Fruit fly (Drosophila melanogaster): ENCODE data around the gene TfIIEalpha.

The TfIIEalpha gene

DNA sequence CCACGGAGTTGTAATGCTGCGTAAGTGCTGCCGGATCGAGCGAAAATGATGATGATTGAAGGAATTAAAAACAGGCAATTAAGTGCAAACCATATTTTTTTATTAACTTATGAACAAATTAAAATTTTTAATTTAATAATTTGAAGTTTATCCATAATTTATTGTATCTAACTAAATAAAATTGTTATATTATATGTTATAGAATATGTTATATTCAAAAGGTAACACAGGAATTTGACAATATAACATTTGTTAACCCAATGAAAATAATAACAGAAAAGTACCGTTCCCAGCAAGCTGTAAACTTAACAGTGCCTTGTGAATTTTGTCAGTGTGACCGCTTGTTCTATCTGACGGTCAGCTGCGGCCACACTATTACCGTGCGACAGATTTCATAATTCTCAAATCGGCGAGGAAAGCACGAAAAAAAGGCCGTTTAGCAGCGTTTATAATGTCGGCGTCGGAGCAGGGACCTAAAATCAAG is 26.8 kb downstream of the TfIIEalpha start, which contains the start of the genes Ccdc56 and mtTFB1:
Gene Ccdc56 (plus strand): TSS at position 347 of the 484 bp plus-strand sequence.
Gene mtTFB1 (plus strand): TSS at position 347 of the 484 bp plus-strand sequence.
- TF ChIP-seq hbn (GFP tag; IDR thresholded peaks at IDR 0.05; ENCODE audit: partially characterized antibody) (no peak), gfzf (GFP tag; optimal IDR thresholded peaks at IDR 0.05) (peak; percentile 89), CG15514 (GFP tag; optimal IDR thresholded peaks at IDR 0.05) (peak; percentile 53), Rfx (GFP tag; IDR thresholded peaks at IDR 0.05) (no peak), knrl (GFP tag; IDR thresholded peaks at IDR 0.05; ENCODE audit: partially characterized antibody) (no peak), tin (GFP tag; optimal IDR thresholded peaks at IDR 0.05) (no peak), psq (GFP tag; optimal IDR thresholded peaks at IDR 0.05) (no peak), Dp (GFP tag; optimal IDR thresholded peaks at IDR 0.05) (peak; percentile 84), D19B (GFP tag; optimal IDR thresholded peaks at IDR 0.05) (no peak), Myb (GFP tag; optimal IDR thresholded peaks at IDR 0.05) (peak; percentile 78), CG4854 (GFP tag; optimal IDR thresholded peaks at IDR 0.05) (no peak), Bteb2 (GFP tag; optimal IDR thresholded peaks at IDR 0.05) (peak; percentile 13), Mrtf (GFP tag; IDR thresholded peaks at IDR 0.05) (no peak), fru (optimal IDR thresholded peaks at IDR 0.05) (no peak), Fer2 (tag; optimal IDR thresholded peaks at IDR 0.05) (no peak), CG8924 (tag; optimal IDR thresholded peaks at IDR 0.05) (no peak), Bdp1 (GFP tag; optimal IDR thresholded peaks at IDR 0.05) (peak; percentile 43), CG12299 (tag; optimal IDR thresholded peaks at IDR 0.05) (no peak), kni (GFP tag; optimal IDR thresholded peaks at IDR 0.05) (no peak), CG17361 (GFP tag; IDR thresholded peaks at IDR 0.05) (peak; percentile 46; the same call in 1 of the 3 replicates), row (GFP tag; IDR thresholded peaks at IDR 0.05) (0 out of 3 replicates have a peak, but pooled peaks have one; percentile 7), CG13424 (tag; optimal IDR thresholded peaks at IDR 0.05) (peak; percentile 2), CG16779 (GFP tag; IDR thresholded peaks at IDR 0.05) (no peak), cato (GFP tag; optimal IDR thresholded peaks at IDR 0.05; ENCODE audit: borderline replicate concordance) (no peak), CG3726 (GFP tag; IDR thresholded peaks at IDR 0.05) (no peak), E2f2 (GFP tag; IDR thresholded peaks at IDR 0.05) (peak; percentile 86), CG12391 (tag; optimal IDR thresholded peaks at IDR 0.05) (peak; percentile 29), Sin3A (optimal IDR thresholded peaks at IDR 0.05) (peak; percentile 16), CG2120 (GFP tag; optimal IDR thresholded peaks at IDR 0.05) (peak; percentile 20), CG14710 (tag; optimal IDR thresholded peaks at IDR 0.05) (peak; percentile 54), sd (tag; optimal IDR thresholded peaks at IDR 0.05) (no peak), otp (GFP tag; IDR thresholded peaks at IDR 0.05) (no peak), jumu (GFP tag; optimal IDR thresholded peaks at IDR 0.05) (peak; percentile 11), CG15073 (GFP tag; optimal IDR thresholded peaks at IDR 0.05) (no peak), bbx (GFP tag; IDR thresholded peaks at IDR 0.05; ENCODE audit: partially characterized antibody) (no peak), cas (GFP tag; IDR thresholded peaks at IDR 0.05) (no peak), Sox102F (GFP tag; optimal IDR thresholded peaks at IDR 0.05) (no peak), zen (tag; optimal IDR thresholded peaks at IDR 0.05) (no peak), unc-4 (GFP tag; IDR thresholded peaks at IDR 0.05; ENCODE audit: partially characterized antibody) (no peak), MESR4 (GFP tag; optimal IDR thresholded peaks at IDR 0.05) (peak; percentile 64), hkb (optimal IDR thresholded peaks at IDR 0.05) (no peak), hkb (GFP tag; IDR thresholded peaks at IDR 0.05) (0 out of 2 replicates have a peak, but pooled peaks have one; percentile 6), CG6683 (GFP tag; optimal IDR thresholded peaks at IDR 0.05) (no peak), Sry-δ (GFP tag; optimal IDR thresholded peaks at IDR 0.05) (peak; percentile 46), NK7.1 (GFP tag; optimal IDR thresholded peaks at IDR 0.05) (no peak), mld (GFP tag; IDR thresholded peaks at IDR 0.05; ENCODE audit: partially characterized antibody) (no peak), CG10462 (GFP tag; optimal IDR thresholded peaks at IDR 0.05) (peak; percentile 31), CG10321 (GFP tag; IDR thresholded peaks at IDR 0.05) (no peak), CG9876 (GFP tag; optimal IDR thresholded peaks at IDR 0.05) (no peak), Ets65A (GFP tag) (peak; percentile 23), ems (GFP tag; optimal IDR thresholded peaks at IDR 0.05) (peak; percentile 37), Jarid2 (GFP tag; optimal IDR thresholded peaks at IDR 0.05) (no peak)

Data from whole organism, embryonic.